Fruit fly (Drosophila melanogaster) whole organism, embryonic: Measurements from ENCODE around the gene Duba.

ENCODE experiments used
- Aef1 ChIP-seq: fragments of 200-800 bp; sonication (Bioruptor generic); IDR thresholded peaks from 3 replicates; pipeline ENCODE4 v1.3.6; 2022; ENCODE audit warnings: missing biosample characterization, missing genetic modification characterization
- Atf6 ChIP-seq: fragments of 200-800 bp; sonication (Bioruptor generic); IDR thresholded peaks from 2 replicates; pipeline ENCODE4 v1.3.6; 2022; ENCODE audit warnings: missing biosample characterization, missing genetic modification characterization
- B-H1 ChIP-seq: fragments of 200-800 bp; sonication (Bioruptor generic); IDR thresholded peaks from 3 replicates; pipeline ENCODE4 v1.3.6; 2022; ENCODE audit warnings: missing biosample characterization, missing genetic modification characterization
- Bgb ChIP-seq: fragments of 200-800 bp; sonication (Bioruptor generic); IDR thresholded peaks from 2 replicates; pipeline ENCODE4 v1.3.6; 2022; ENCODE audit warnings: missing biosample characterization, missing genetic modification characterization; ENCODE audit not compliant: partially characterized antibody
- CG10267 ChIP-seq: fragments of 200-800 bp; sonication (Bioruptor generic); optimal IDR thresholded peaks from 2 replicates; lab custom pipeline; 2018; ENCODE audit warnings: missing biosample characterization, mild to moderate bottlenecking, missing genetic modification characterization, moderate library complexity
- CG10654 ChIP-seq: fragments of 200-800 bp; sonication (Bioruptor generic); optimal IDR thresholded peaks from 2 replicates; lab custom pipeline; 2016; ENCODE audit warnings: missing biosample characterization, missing genetic modification characterization
- CG11456 ChIP-seq: fragments of 200-800 bp; sonication (Bioruptor generic); IDR thresholded peaks from 3 replicates; pipeline ENCODE4 v1.3.6; 2022; ENCODE audit warnings: missing biosample characterization, missing genetic modification characterization
- CG11723 ChIP-seq: fragments of 200-800 bp; sonication (Bioruptor generic); optimal IDR thresholded peaks from 2 replicates; lab custom pipeline; 2017; ENCODE audit warnings: missing biosample characterization, mild to moderate bottlenecking, missing genetic modification characterization
- CG12744 ChIP-seq: fragments of 200-800 bp; sonication (Bioruptor generic); optimal IDR thresholded peaks from 2 replicates; lab custom pipeline; 2016; ENCODE audit warnings: missing biosample characterization, missing genetic modification characterization
- CG12942 ChIP-seq: fragments of 200-800 bp; sonication (Bioruptor generic); optimal IDR thresholded peaks from 3 replicates; lab custom pipeline; 2016; ENCODE audit warnings: missing biosample characterization, missing genetic modification characterization
- CG15479 ChIP-seq: fragments of 200-800 bp; sonication (Bioruptor generic); optimal IDR thresholded peaks from 3 replicates; lab custom pipeline; 2019; ENCODE audit warnings: missing biosample characterization, mild to moderate bottlenecking, missing genetic modification characterization, moderate library complexity
- CG1603 ChIP-seq: fragments of 200-800 bp; sonication (Bioruptor generic); optimal IDR thresholded peaks from 2 replicates; lab custom pipeline; 2019; ENCODE audit warnings: missing biosample characterization, mild to moderate bottlenecking, missing genetic modification characterization, moderate library complexity
- CG1647 ChIP-seq: fragments of 200-800 bp; sonication (Bioruptor generic); optimal IDR thresholded peaks from 3 replicates; lab custom pipeline; 2016; ENCODE audit warnings: missing biosample characterization, missing genetic modification characterization
- CG17361 ChIP-seq: fragments of 200-800 bp; sonication (Bioruptor generic); IDR thresholded peaks from 3 replicates; pipeline ENCODE4 v1.3.6; 2022; ENCODE audit warnings: missing biosample characterization, missing genetic modification characterization
- CG18011 ChIP-seq: fragments of 200-800 bp; sonication (Bioruptor generic); optimal IDR thresholded peaks from 2 replicates; lab custom pipeline; 2017; ENCODE audit warnings: missing biosample characterization, missing genetic modification characterization, mild to moderate bottlenecking, moderate library complexity, missing genotype
- CG18599 ChIP-seq: fragments of 200-800 bp; sonication (Bioruptor generic); optimal IDR thresholded peaks from 3 replicates; lab custom pipeline; 2017; ENCODE audit warnings: missing biosample characterization, missing genetic modification characterization, mild to moderate bottlenecking, moderate library complexity, missing genetic modification reagents
- CG18619 ChIP-seq: fragments of 200-800 bp; sonication (Bioruptor generic); optimal IDR thresholded peaks from 3 replicates; lab custom pipeline; 2017; ENCODE audit warnings: missing biosample characterization, mild to moderate bottlenecking, missing genetic modification characterization
- CG31224 ChIP-seq: fragments of 200-800 bp; sonication (Bioruptor generic); IDR thresholded peaks from 2 replicates; pipeline ENCODE4 v1.3.6; 2022; ENCODE audit warnings: missing biosample characterization, missing genetic modification characterization
- CG3163 ChIP-seq: fragments of 200-800 bp; sonication (Bioruptor generic); optimal IDR thresholded peaks from 3 replicates; lab custom pipeline; 2016; ENCODE audit warnings: missing biosample characterization, missing genetic modification characterization
- CG32532 ChIP-seq: fragments of 200-800 bp; sonication (Bioruptor generic); IDR thresholded peaks from 2 replicates; pipeline ENCODE4 v1.3.6; 2022; ENCODE audit warnings: missing biosample characterization, missing genetic modification characterization
- CG32772 ChIP-seq: fragments of 200-800 bp; sonication (Bioruptor generic); IDR thresholded peaks from 2 replicates; pipeline ENCODE4 v1.3.6; 2022; ENCODE audit warnings: missing biosample characterization, missing genetic modification characterization
- CG3995 ChIP-seq: fragments of 200-800 bp; sonication (Bioruptor generic); optimal IDR thresholded peaks from 3 replicates; lab custom pipeline; 2016; ENCODE audit warnings: missing biosample characterization, missing genetic modification characterization
- CG42726 ChIP-seq: fragments of 200-800 bp; sonication (Bioruptor generic); IDR thresholded peaks from 2 replicates; pipeline ENCODE4 v1.3.6; 2022; ENCODE audit warnings: missing biosample characterization, missing genetic modification characterization; ENCODE audit not compliant: partially characterized antibody
- CG4617 ChIP-seq: fragments of 200-800 bp; sonication (Bioruptor generic); optimal IDR thresholded peaks from 3 replicates; lab custom pipeline; 2016; ENCODE audit warnings: missing biosample characterization, missing genetic modification characterization, borderline replicate concordance
- CG4854 ChIP-seq: fragments of 200-800 bp; sonication (Bioruptor generic); optimal IDR thresholded peaks from 2 replicates; lab custom pipeline; 2016; ENCODE audit warnings: missing biosample characterization, missing genetic modification characterization, inconsistent platforms
- CG5245 ChIP-seq: fragments of 200-800 bp; sonication (Bioruptor generic); optimal IDR thresholded peaks from 3 replicates; lab custom pipeline; 2016; ENCODE audit warnings: missing biosample characterization, missing genetic modification characterization
- CG6854 ChIP-seq: fragments of 200-800 bp; sonication (Bioruptor generic); optimal IDR thresholded peaks from 3 replicates; lab custom pipeline; 2017; ENCODE audit warnings: missing biosample characterization, mild to moderate bottlenecking, missing genetic modification characterization
- CG8281 ChIP-seq: fragments of 200-800 bp; sonication (Bioruptor generic); optimal IDR thresholded peaks from 2 replicates; lab custom pipeline; 2018; ENCODE audit warnings: missing biosample characterization, mild to moderate bottlenecking, missing genetic modification characterization, moderate library complexity
- CG9817 ChIP-seq: fragments of 200-800 bp; sonication (Bioruptor generic); optimal IDR thresholded peaks from 2 replicates; lab custom pipeline; 2018; ENCODE audit warnings: missing biosample characterization, mild to moderate bottlenecking, missing genetic modification characterization, moderate library complexity
- CG9876 ChIP-seq: fragments of 200-800 bp; sonication (Bioruptor generic); optimal IDR thresholded peaks from 2 replicates; lab custom pipeline; 2016; ENCODE audit warnings: missing biosample characterization, missing genetic modification characterization
- E2f1 ChIP-seq: fragments of 200-800 bp; sonication (Bioruptor generic); IDR thresholded peaks from 2 replicates; pipeline ENCODE4 v1.3.6; 2022; ENCODE audit warnings: missing biosample characterization, missing genetic modification characterization
- Ets65A ChIP-seq: fragments of 200-800 bp; sonication (Bioruptor generic); peaks from one replicate; lab custom pipeline; 2016; ENCODE audit warnings: missing biosample characterization, missing genetic modification characterization
- Gug ChIP-seq: fragments of 200-800 bp; sonication (Bioruptor generic); IDR thresholded peaks from 4 replicates; pipeline ENCODE4 v1.3.6; 2022; ENCODE audit warnings: missing biosample characterization, missing genetic modification characterization
- HmgD ChIP-seq: fragments of 200-800 bp; sonication (Bioruptor generic); optimal IDR thresholded peaks from 3 replicates; lab custom pipeline; 2016; ENCODE audit warnings: missing biosample characterization, missing genetic modification characterization
- NfI ChIP-seq: fragments of 200-800 bp; sonication (Bioruptor generic); optimal IDR thresholded peaks from 3 replicates; lab custom pipeline; 2018; ENCODE audit warnings: missing biosample characterization, mild to moderate bottlenecking, missing genetic modification characterization, moderate library complexity
- Ptx1 ChIP-seq: fragments of 200-800 bp; sonication (Bioruptor generic); IDR thresholded peaks from 2 replicates; pipeline ENCODE4 v1.3.6; 2022; ENCODE audit warnings: missing biosample characterization, missing genetic modification characterization
- Scr ChIP-seq: fragments of 200-800 bp; sonication (Bioruptor generic); IDR thresholded peaks from 2 replicates; pipeline ENCODE4 v1.3.6; 2022; ENCODE audit warnings: missing biosample characterization, missing genetic modification characterization; ENCODE audit not compliant: partially characterized antibody
- abd-A ChIP-seq: fragments of 200-800 bp; sonication (Bioruptor generic); optimal IDR thresholded peaks from 3 replicates; lab custom pipeline; 2019; ENCODE audit warnings: missing biosample characterization, mild to moderate bottlenecking, missing genetic modification characterization, moderate library complexity
- chif ChIP-seq, 2 experiments: fragments of 200-800 bp; sonication (Bioruptor generic); optimal IDR thresholded peaks; 3 replicates each; lab custom pipeline; 2016; ENCODE audit warnings: missing biosample characterization in 2 of 2, missing genetic modification characterization in 2 of 2
- esg ChIP-seq: fragments of 200-800 bp; sonication (Bioruptor generic); conservative IDR thresholded peaks from 2 replicates; pipeline ENCODE4 v1.3.6; 2022; ENCODE audit warnings: missing biosample characterization, missing genetic modification characterization
- nau ChIP-seq: fragments of 200-800 bp; sonication (Bioruptor generic); optimal IDR thresholded peaks from 3 replicates; lab custom pipeline; 2017; ENCODE audit warnings: missing biosample characterization, mild to moderate bottlenecking, missing genetic modification characterization, missing genetic modification reagents
- oc ChIP-seq: fragments of 200-800 bp; sonication (Bioruptor generic); optimal IDR thresholded peaks from 2 replicates; lab custom pipeline; 2018; ENCODE audit warnings: missing biosample characterization, mild to moderate bottlenecking, missing genetic modification characterization, moderate library complexity
- otp ChIP-seq: fragments of 200-800 bp; sonication (Bioruptor generic); IDR thresholded peaks from 3 replicates; pipeline ENCODE4, ENCODE4 v1.3.6; 2022; ENCODE audit warnings: missing biosample characterization, missing genetic modification characterization
- prd ChIP-seq, 3 experiments: fragments of >200 bp in 2 of 3; fragments of 200-800 bp in 1 of 3; sonication (Bioruptor generic) in 1 of 3; optimal IDR thresholded peaks in 2 of 3; IDR thresholded peaks in 1 of 3; 2 replicates in 2 of 3; 3 replicates in 1 of 3; pipeline versions ENCODE4 v1.3.6 to Lab custom; 2017 to 2022; ENCODE audit warnings: missing biosample characterization in 1 of 3, missing genetic modification characterization in 1 of 3
- ro ChIP-seq: fragments of 200-800 bp; sonication (Bioruptor generic); IDR thresholded peaks from 2 replicates; pipeline ENCODE4 v1.3.6; 2022; ENCODE audit warnings: missing biosample characterization, missing genetic modification characterization
- schlank ChIP-seq: fragments of 200-800 bp; sonication (Bioruptor generic); optimal IDR thresholded peaks from 2 replicates; lab custom pipeline; 2018; ENCODE audit warnings: missing biosample characterization, mild to moderate bottlenecking, missing genetic modification characterization
- seq ChIP-seq: fragments of 200-800 bp; sonication (Bioruptor generic); IDR thresholded peaks from 2 replicates; pipeline ENCODE4 v1.3.6; 2022; ENCODE audit warnings: missing biosample characterization, missing genetic modification characterization
- slbo ChIP-seq: fragments of 200-800 bp; sonication (Bioruptor generic); IDR thresholded peaks from 2 replicates; pipeline ENCODE4 v1.3.6; 2022; ENCODE audit warnings: missing biosample characterization, missing genetic modification characterization
- sna ChIP-seq: fragments of 200-800 bp; sonication (Bioruptor generic); IDR thresholded peaks from 2 replicates; pipeline ENCODE4 v1.3.6; 2022; ENCODE audit warnings: missing biosample characterization, missing genetic modification characterization; ENCODE audit not compliant: partially characterized antibody
- vfl ChIP-seq: fragments of 200-800 bp; sonication (Bioruptor generic); optimal IDR thresholded peaks from 2 replicates; lab custom pipeline; 2016; ENCODE audit warnings: missing biosample characterization, missing genetic modification characterization

Gene Duba

dm6 chr3L:11648410-11648809 lies 39.1 kb upstream of the Duba start, which contains the start of the genes RIOK1 and Polr3H (continued):
- TF ChIP-seq CG3995 (peak; percentile 60), ro (GFP tag; lab: Robert Waterston, UW) (no peak), sna (no peak), CG18011 (GFP tag; lab: Kevin White, UChicago) (peak; percentile 59), CG11456 (GFP tag; lab: Robert Waterston, UW) (peak; percentile 55; the same call in 1 of the 3 replicates), CG15479 (GFP tag; lab: Kevin White, UChicago) (peak; percentile 52), Gug (GFP tag; lab: Robert Waterston, UW) (peak; percentile 51; the same call in 3 of the 4 replicates), nau (no peak), CG4617 (GFP tag; lab: Kevin White, UChicago) (peak; percentile 68), oc (tag; lab: Kevin White, UChicago) (no peak), otp (no peak), CG12744 (GFP tag; lab: Kevin White, UChicago) (no peak), chif (GFP tag; optimal IDR thresholded peaks at IDR 0.05; lab: Kevin White, UChicago) (peak; percentile 62 to 76), CG5245 (GFP tag; lab: Kevin White, UChicago) (peak; percentile 47), CG18619 (GFP tag; lab: Kevin White, UChicago) (peak; percentile 27), HmgD (no peak), CG9817 (tag; lab: Kevin White, UChicago) (peak; percentile 54), slbo (GFP tag; lab: Robert Waterston, UW) (peak; percentile 72), NfI (peak; percentile 72), B-H1 (GFP tag; lab: Robert Waterston, UW) (no peak; the same call in 2 of the 3 replicates), CG17361 (no peak; the same call in 2 of the 3 replicates), Ptx1 (GFP tag; lab: Robert Waterston, UW) (peak; percentile 63; the same call in 1 of the 2 replicates), CG4854 (GFP tag; lab: Kevin White, UChicago) (peak; percentile 47), CG32772 (GFP tag; lab: Robert Waterston, UW) (peak; percentile 34; the same call in 1 of the 2 replicates), esg (peak; percentile 49; the same call in 1 of the 2 replicates), CG9876 (GFP tag; lab: Kevin White, UChicago) (peak; percentile 30), Scr (GFP tag; lab: Robert Waterston, UW) (peak; percentile 34; the same call in 1 of the 2 replicates), CG6854 (GFP tag; lab: Kevin White, UChicago) (no peak), E2f1 (GFP tag; lab: Robert Waterston, UW) (peak; percentile 48), CG10654 (GFP tag; lab: Kevin White, UChicago) (peak; percentile 65), vfl (peak; percentile 59), CG1647 (peak; percentile 43), prd (optimal IDR thresholded peaks at IDR 0.05; lab: Kevin White, UChicago) (no peak), prd (GFP tag; IDR thresholded peaks at IDR 0.05; lab: Robert Waterston, UW) (peak; percentile 67), CG8281 (tag; lab: Kevin White, UChicago) (no peak), schlank (tag; lab: Kevin White, UChicago) (no peak), CG1603 (tag; lab: Kevin White, UChicago) (no peak), CG3163 (GFP tag; lab: Kevin White, UChicago) (no peak), Bgb (GFP tag; lab: Robert Waterston, UW) (no peak), Ets65A (GFP tag; lab: Kevin White, UChicago) (peak; percentile 88), CG42726 (no peak), Atf6 (GFP tag; lab: Robert Waterston, UW) (peak; percentile 54; the same call in 1 of the 2 replicates), seq (GFP tag; lab: Robert Waterston, UW) (no peak), CG12942 (GFP tag; lab: Kevin White, UChicago) (peak; percentile 75), CG11723 (GFP tag; lab: Kevin White, UChicago) (no peak), Aef1 (GFP tag; lab: Robert Waterston, UW) (peak; percentile 61; the same call in 2 of the 3 replicates), CG10267 (tag; lab: Kevin White, UChicago) (peak; percentile 69), CG32532 (GFP tag; lab: Robert Waterston, UW) (peak; percentile 78), abd-A (tag; lab: Kevin White, UChicago) (no peak), CG31224 (GFP tag; lab: Robert Waterston, UW) (no peak), CG18599 (no peak)
